Worm (Caenorhabditis elegans) whole organism, mixed stage, embryonic: ENCODE measurements around the gene F55A4.13.

Source experiments
- ceh-39 ChIP-seq: fragments of 150-350 bp; optimal IDR thresholded peaks from 2 replicates; lab custom pipeline; 2014; ENCODE audit warnings: missing biosample characterization, missing genetic modification characterization
- cnd-1 ChIP-seq: fragments of 200-800 bp; sonication (Bioruptor generic); optimal IDR thresholded peaks from 2 replicates; lab custom pipeline; 2018; ENCODE audit warnings: mild to moderate bottlenecking, missing genetic modification characterization, missing compliant biosample characterization
- elt-3 ChIP-seq: fragments of 150-350 bp; optimal IDR thresholded peaks from 2 replicates; lab custom pipeline; 2014; ENCODE audit warnings: missing biosample characterization, missing genetic modification characterization
- hlh-1 ChIP-seq: fragments of 150-350 bp; optimal IDR thresholded peaks from 2 replicates; lab custom pipeline; 2014; ENCODE audit warnings: missing biosample characterization, missing genetic modification reagents, missing genetic modification characterization
- lin-13 ChIP-seq: fragments of 150-350 bp; optimal IDR thresholded peaks from 2 replicates; lab custom pipeline; 2014; ENCODE audit warnings: missing biosample characterization, missing genetic modification characterization
- lsy-2 ChIP-seq: fragments of 150-350 bp; optimal IDR thresholded peaks from 2 replicates; lab custom pipeline; 2014; ENCODE audit warnings: missing biosample characterization, missing genetic modification characterization
- nhr-237 ChIP-seq: fragments of 150-350 bp; optimal IDR thresholded peaks from 2 replicates; lab custom pipeline; 2014; ENCODE audit warnings: missing biosample characterization, missing genetic modification characterization
- nhr-28 ChIP-seq: fragments of 150-350 bp; optimal IDR thresholded peaks from 2 replicates; lab custom pipeline; 2014; ENCODE audit warnings: missing biosample characterization, missing genetic modification characterization
- nhr-76 ChIP-seq: sonication (generic microtip); optimal IDR thresholded peaks from 2 replicates; lab custom pipeline; 2017; ENCODE audit warnings: missing biosample characterization, missing genetic modification characterization
- pha-4 ChIP-seq: fragments of 150-350 bp; optimal IDR thresholded peaks from 2 replicates; lab custom pipeline; 2018; ENCODE audit warnings: missing biosample characterization, missing genetic modification reagents, missing genetic modification characterization
- sptf-1 ChIP-seq: sonication (generic microtip); optimal IDR thresholded peaks from 2 replicates; lab custom pipeline; 2017; ENCODE audit warnings: mild to moderate bottlenecking, missing genetic modification characterization, moderate library complexity, missing compliant biosample characterization
- tbx-8 ChIP-seq: fragments of 200-800 bp; sonication (Bioruptor generic); optimal IDR thresholded peaks from 2 replicates; lab custom pipeline; 2018; ENCODE audit warnings: mild to moderate bottlenecking, missing genetic modification characterization, moderate library complexity, missing compliant biosample characterization
- ztf-11 ChIP-seq: fragments of 150-350 bp; optimal IDR thresholded peaks from 2 replicates; lab custom pipeline; 2014; ENCODE audit warnings: missing biosample characterization, missing genetic modification characterization

DNA sequence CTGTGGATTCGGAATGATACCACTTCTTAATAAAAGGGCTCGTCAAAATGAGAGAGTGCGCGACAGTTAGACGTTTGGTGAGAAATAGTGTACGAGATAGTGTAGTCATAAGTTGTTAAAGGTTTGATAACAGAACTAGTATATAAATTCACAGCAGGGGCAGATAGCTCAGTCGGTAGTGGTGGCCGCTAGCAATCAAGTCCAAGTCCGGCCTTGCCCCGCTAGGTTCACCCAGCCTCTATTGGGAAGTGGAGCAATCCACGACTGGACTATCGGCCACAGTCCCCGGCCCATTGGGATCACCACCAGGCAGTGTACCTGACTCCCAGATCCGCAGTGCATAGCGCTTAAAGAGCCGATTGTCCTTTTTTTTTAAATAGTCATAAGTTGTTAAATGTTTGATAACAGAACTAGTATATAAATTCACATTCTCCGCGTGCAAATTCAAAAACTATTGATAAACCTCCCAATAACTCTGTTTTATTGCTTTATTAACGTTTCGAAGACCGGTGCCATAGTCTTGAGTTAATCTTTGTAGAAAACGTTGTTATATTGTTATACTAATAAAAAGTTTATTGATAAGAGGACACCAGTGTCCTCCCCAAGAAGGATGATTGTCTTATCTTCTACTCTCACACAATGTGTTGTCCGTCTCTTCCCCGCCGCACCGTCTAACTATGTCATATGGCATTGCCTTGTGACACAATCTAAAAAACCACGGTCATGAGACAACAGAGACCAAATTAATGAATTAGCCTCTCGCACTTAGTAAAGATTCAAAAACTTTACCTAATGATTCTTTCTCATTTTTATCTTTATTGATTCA is 6.5 kb downstream of the F55A4.13 start:
- TF ChIP-seq nhr-76 (tag; lab: Kevin White, UChicago) (no peak), ztf-11 (tag; lab: Kevin White, UChicago) (no peak), nhr-28 (no peak), hlh-1 (no peak), tbx-8 (GFP tag; lab: Kevin White, UChicago) (no peak), lin-13 (tag; lab: Kevin White, UChicago) (no peak), cnd-1 (no peak), nhr-237 (tag; lab: Kevin White, UChicago) (no peak), ceh-39 (tag; lab: Kevin White, UChicago) (no peak), sptf-1 (tag; lab: Kevin White, UChicago) (no peak), lsy-2 (tag; lab: Kevin White, UChicago) (no peak), pha-4 (tag; lab: Kevin White, UChicago) (no peak), elt-3 (tag; lab: Kevin White, UChicago) (no peak)
